Fruit fly (Drosophila melanogaster) whole organism, prepupa: ENCODE measurements around the gene rk.

ENCODE experiments used
- Blimp-1 ChIP-seq: fragments of 200-800 bp; sonication (Bioruptor generic); optimal IDR thresholded peaks from 3 replicates; lab custom pipeline; 2017; ENCODE audit warnings: missing biosample characterization, missing genetic modification characterization, mild to moderate bottlenecking, moderate library complexity, missing genetic modification reagents
- CG10669 ChIP-seq: fragments of 200-800 bp; sonication (Bioruptor generic); optimal IDR thresholded peaks from 3 replicates; lab custom pipeline; 2018; ENCODE audit warnings: missing biosample characterization, mild to moderate bottlenecking, missing genetic modification characterization, moderate library complexity
- CG11762 ChIP-seq: fragments of 200-800 bp; sonication (Bioruptor generic); optimal IDR thresholded peaks from 3 replicates; lab custom pipeline; 2016; ENCODE audit warnings: missing biosample characterization, missing genetic modification characterization; ENCODE audit not compliant: insufficient read depth
- CG11902 ChIP-seq: fragments of 200-800 bp; sonication (Bioruptor generic); optimal IDR thresholded peaks from 3 replicates; lab custom pipeline; 2016; ENCODE audit warnings: missing biosample characterization, missing genetic modification characterization
- CG15336 ChIP-seq: fragments of 200-800 bp; sonication (Bioruptor generic); IDR thresholded peaks from 2 replicates; pipeline ENCODE4 v1.3.6; 2022; ENCODE audit warnings: missing biosample characterization, missing genetic modification characterization
- CG1621 ChIP-seq: fragments of 200-800 bp; sonication (Bioruptor generic); optimal IDR thresholded peaks from 3 replicates; lab custom pipeline; 2018; ENCODE audit warnings: missing biosample characterization, mild to moderate bottlenecking, missing genetic modification characterization
- CG16779 ChIP-seq: fragments of 200-800 bp; sonication (Bioruptor generic); optimal IDR thresholded peaks from 3 replicates; lab custom pipeline; 2017; ENCODE audit warnings: missing biosample characterization, mild to moderate bottlenecking, missing genetic modification characterization
- CG3032 ChIP-seq: fragments of 200-800 bp; optimal IDR thresholded peaks from 2 replicates; lab custom pipeline; 2019; ENCODE audit warnings: missing biosample characterization, mild to moderate bottlenecking, missing genetic modification characterization, moderate library complexity
- CG31627 ChIP-seq: fragments of 200-800 bp; sonication (Bioruptor generic); optimal IDR thresholded peaks from 3 replicates; lab custom pipeline; 2016; ENCODE audit warnings: missing biosample characterization, missing genetic modification characterization
- CG32006 ChIP-seq: fragments of 200-800 bp; sonication (Bioruptor generic); optimal IDR thresholded peaks from 3 replicates; lab custom pipeline; 2017; ENCODE audit warnings: missing biosample characterization, mild to moderate bottlenecking, missing genetic modification characterization
- CG34406 ChIP-seq: fragments of 200-800 bp; sonication (Bioruptor generic); optimal IDR thresholded peaks from 3 replicates; lab custom pipeline; 2016; ENCODE audit warnings: missing biosample characterization, missing genetic modification characterization
- CG3919 ChIP-seq: fragments of 200-800 bp; sonication (Bioruptor generic); optimal IDR thresholded peaks from 3 replicates; lab custom pipeline; 2016; ENCODE audit warnings: missing biosample characterization, missing genetic modification characterization
- CG4318 ChIP-seq: fragments of 200-800 bp; sonication (Bioruptor generic); optimal IDR thresholded peaks from 3 replicates; lab custom pipeline; 2017; ENCODE audit warnings: missing biosample characterization, mild to moderate bottlenecking, missing genetic modification characterization
- CG6163 ChIP-seq: fragments of 200-800 bp; sonication (Bioruptor generic); IDR thresholded peaks from 3 replicates; pipeline ENCODE4 v1.3.6; 2022; ENCODE audit warnings: missing biosample characterization, missing genetic modification characterization
- CG6276 ChIP-seq: fragments of 200-800 bp; sonication (Bioruptor generic); optimal IDR thresholded peaks from 2 replicates; lab custom pipeline; 2017; ENCODE audit warnings: missing biosample characterization, mild to moderate bottlenecking, missing genetic modification characterization
- CG6808 ChIP-seq: fragments of 200-800 bp; sonication (Bioruptor generic); optimal IDR thresholded peaks from 3 replicates; lab custom pipeline; 2017; ENCODE audit warnings: missing biosample characterization, missing genetic modification characterization, mild to moderate bottlenecking, moderate library complexity, missing genetic modification reagents
- CG6854 ChIP-seq: fragments of 200-800 bp; sonication (Bioruptor generic); optimal IDR thresholded peaks from 2 replicates; lab custom pipeline; 2017; ENCODE audit warnings: missing biosample characterization, mild to moderate bottlenecking, missing genetic modification characterization
- CG7368 ChIP-seq: fragments of 200-800 bp; sonication (Bioruptor generic); optimal IDR thresholded peaks from 3 replicates; lab custom pipeline; 2016; ENCODE audit warnings: missing biosample characterization, missing genetic modification characterization
- CG8119 ChIP-seq: fragments of 200-800 bp; sonication (Bioruptor generic); IDR thresholded peaks from 3 replicates; pipeline ENCODE4 v1.3.6; 2022; ENCODE audit warnings: missing biosample characterization, missing genetic modification characterization
- CG8319 ChIP-seq: fragments of 200-800 bp; sonication (Bioruptor generic); optimal IDR thresholded peaks from 3 replicates; lab custom pipeline; 2016; ENCODE audit warnings: missing biosample characterization, missing genetic modification characterization
- CG8632 ChIP-seq: fragments of 200-800 bp; sonication (Bioruptor generic); optimal IDR thresholded peaks from 3 replicates; lab custom pipeline; 2016; ENCODE audit warnings: missing biosample characterization, missing genetic modification characterization
- CG9139 ChIP-seq: fragments of 200-800 bp; sonication (Bioruptor generic); optimal IDR thresholded peaks from 3 replicates; lab custom pipeline; 2017; ENCODE audit warnings: missing biosample characterization, mild to moderate bottlenecking, missing genetic modification characterization
- Eip78C ChIP-seq: fragments of 200-800 bp; sonication (Bioruptor generic); peaks from one replicate; lab custom pipeline; 2016; ENCODE audit warnings: missing biosample characterization, missing genetic modification characterization
- Eip93F ChIP-seq: fragments of 200-800 bp; sonication (Bioruptor generic); optimal IDR thresholded peaks from 2 replicates; lab custom pipeline; 2016; ENCODE audit warnings: missing biosample characterization, mild to moderate bottlenecking, missing genetic modification characterization
- Ets96B ChIP-seq: fragments of 200-800 bp; optimal IDR thresholded peaks from 2 replicates; lab custom pipeline; 2019; ENCODE audit warnings: missing biosample characterization, mild to moderate bottlenecking, missing genetic modification characterization, moderate library complexity
- Gug ChIP-seq: fragments of 200-800 bp; sonication (Bioruptor generic); IDR thresholded peaks from 2 replicates; pipeline ENCODE4 v1.3.6; 2022; ENCODE audit warnings: missing biosample characterization, missing genetic modification characterization
- Hr38 ChIP-seq: sonication (Bioruptor generic); optimal IDR thresholded peaks from 2 replicates; lab custom pipeline; 2016; ENCODE audit warnings: missing biosample characterization, missing genetic modification characterization
- Hr39 ChIP-seq: fragments of 200-800 bp; sonication (Bioruptor generic); optimal IDR thresholded peaks from 2 replicates; lab custom pipeline; 2016; ENCODE audit warnings: missing biosample characterization, missing genetic modification characterization
- Hr4 ChIP-seq: fragments of 200-800 bp; sonication (Bioruptor generic); optimal IDR thresholded peaks from 3 replicates; lab custom pipeline; 2016; ENCODE audit warnings: missing biosample characterization, missing genetic modification characterization
- Lpt ChIP-seq: fragments of 200-800 bp; sonication (Bioruptor generic); optimal IDR thresholded peaks from 3 replicates; lab custom pipeline; 2016; ENCODE audit warnings: missing biosample characterization, missing genetic modification characterization
- Met ChIP-seq: fragments of 200-800 bp; sonication (Bioruptor generic); optimal IDR thresholded peaks from 3 replicates; lab custom pipeline; 2016; ENCODE audit warnings: missing biosample characterization, missing genetic modification characterization
- OdsH ChIP-seq: fragments of 200-800 bp; sonication (Bioruptor generic); optimal IDR thresholded peaks from 3 replicates; lab custom pipeline; 2016; ENCODE audit warnings: missing biosample characterization, missing genetic modification characterization
- Sox102F ChIP-seq: fragments of 200-800 bp; sonication (Bioruptor generic); optimal IDR thresholded peaks from 2 replicates; lab custom pipeline; 2016; ENCODE audit warnings: missing biosample characterization, mild to moderate bottlenecking, missing genetic modification characterization
- Sox15 ChIP-seq: fragments of 200-800 bp; sonication (Bioruptor generic); optimal IDR thresholded peaks from 3 replicates; lab custom pipeline; 2016; ENCODE audit warnings: missing biosample characterization, missing genetic modification characterization
- acj6 ChIP-seq: fragments of 200-800 bp; sonication (Bioruptor generic); optimal IDR thresholded peaks from 3 replicates; lab custom pipeline; 2016; ENCODE audit warnings: missing biosample characterization, missing genetic modification characterization
- cyc ChIP-seq: fragments of 200-800 bp; sonication (Bioruptor generic); optimal IDR thresholded peaks from 3 replicates; lab custom pipeline; 2016; ENCODE audit warnings: missing biosample characterization, missing genetic modification characterization
- dac ChIP-seq: fragments of 200-800 bp; sonication (Bioruptor generic); optimal IDR thresholded peaks from 2 replicates; lab custom pipeline; 2017; ENCODE audit warnings: missing biosample characterization, mild to moderate bottlenecking, missing genetic modification characterization
- dsx ChIP-seq: fragments of 200-800 bp; optimal IDR thresholded peaks from 3 replicates; lab custom pipeline; 2019; ENCODE audit warnings: missing biosample characterization, mild to moderate bottlenecking, missing genetic modification characterization, moderate library complexity; ENCODE audit not compliant: poor library complexity, severe bottlenecking
- eg ChIP-seq: fragments of 200-800 bp; sonication (Bioruptor generic); IDR thresholded peaks from 3 replicates; pipeline ENCODE4 v1.3.6; 2022; ENCODE audit warnings: missing biosample characterization, missing genetic modification characterization
- esn ChIP-seq: fragments of 200-800 bp; sonication (Bioruptor generic); optimal IDR thresholded peaks from 2 replicates; lab custom pipeline; 2016; ENCODE audit warnings: missing biosample characterization, mild to moderate bottlenecking, missing genetic modification characterization, moderate library complexity
- fd85E ChIP-seq: fragments of 200-800 bp; sonication (Bioruptor generic); optimal IDR thresholded peaks from 3 replicates; lab custom pipeline; 2016; ENCODE audit warnings: missing biosample characterization, missing genetic modification characterization
- fkh ChIP-seq: fragments of 200-800 bp; sonication (Bioruptor generic); optimal IDR thresholded peaks from 3 replicates; lab custom pipeline; 2017; ENCODE audit warnings: missing biosample characterization, mild to moderate bottlenecking, missing genetic modification characterization, moderate library complexity
- lz ChIP-seq: fragments of 200-800 bp; sonication (Bioruptor generic); optimal IDR thresholded peaks from 3 replicates; lab custom pipeline; 2016; ENCODE audit warnings: missing biosample characterization, missing genetic modification characterization
- net ChIP-seq: fragments of 200-800 bp; sonication (Bioruptor generic); optimal IDR thresholded peaks from 3 replicates; lab custom pipeline; 2016; ENCODE audit warnings: missing biosample characterization, missing genetic modification characterization
- pdm3 ChIP-seq: fragments of 200-800 bp; sonication (Bioruptor generic); optimal IDR thresholded peaks from 3 replicates; lab custom pipeline; 2016; ENCODE audit warnings: missing biosample characterization, missing genetic modification characterization
- salr ChIP-seq, 2 experiments: fragments of 200-800 bp; sonication (Bioruptor generic); optimal IDR thresholded peaks; 3 replicates each; lab custom pipeline; 2016 to 2018; ENCODE audit warnings: missing biosample characterization in 2 of 2, missing genetic modification characterization in 2 of 2, mild to moderate bottlenecking in 1 of 2
- ss ChIP-seq, 2 experiments: fragments of 200-800 bp; sonication (Bioruptor generic); optimal IDR thresholded peaks; 2 replicates in 1 of 2; 3 replicates in 1 of 2; lab custom pipeline; 2017 to 2018; ENCODE audit warnings: mild to moderate bottlenecking in 2 of 2, missing biosample characterization in 2 of 2, missing genetic modification characterization in 2 of 2, moderate library complexity in 1 of 2
- svp ChIP-seq: fragments of 200-800 bp; sonication (Bioruptor generic); peaks from one replicate; lab custom pipeline; 2016; ENCODE audit warnings: missing biosample characterization, missing genetic modification characterization
- vri ChIP-seq: fragments of 200-800 bp; sonication (Bioruptor generic); optimal IDR thresholded peaks from 3 replicates; lab custom pipeline; 2016; ENCODE audit warnings: missing biosample characterization, mild to moderate bottlenecking, missing genetic modification characterization

The rk gene

dm6 chr2L:14025485-14025933 lies 24.5 kb upstream of the rk start:
- TF ChIP-seq pdm3 (GFP tag; lab: Kevin White, UChicago) (no peak), dac (GFP tag; lab: Kevin White, UChicago) (no peak), CG10669 (GFP tag; lab: Kevin White, UChicago) (no peak), fd85E (GFP tag; lab: Kevin White, UChicago) (no peak), Gug (no peak), CG6276 (peak; percentile 63), Met (no peak), esn (GFP tag; lab: Kevin White, UChicago) (no peak), salr (GFP tag; optimal IDR thresholded peaks at IDR 0.05; lab: Kevin White, UChicago) (no peak), vri (GFP tag; lab: Kevin White, UChicago) (peak; percentile 55), CG32006 (GFP tag; lab: Kevin White, UChicago) (no peak), CG6808 (no peak), CG16779 (tag; lab: Kevin White, UChicago) (no peak), CG7368 (GFP tag; lab: Kevin White, UChicago) (no peak), Hr38 (GFP tag; lab: Kevin White, UChicago) (no peak), CG8119 (GFP tag; lab: Robert Waterston, UW) (peak; percentile 38; the same call in 1 of the 3 replicates), CG8319 (no peak), CG34406 (GFP tag; lab: Kevin White, UChicago) (no peak), Sox102F (peak; percentile 37), acj6 (no peak), dsx (GFP tag; lab: Kevin White, UChicago) (no peak), CG4318 (GFP tag; lab: Kevin White, UChicago) (no peak), OdsH (GFP tag; lab: Kevin White, UChicago) (no peak), ss (GFP tag; optimal IDR thresholded peaks at IDR 0.05; lab: Kevin White, UChicago) (no peak), CG11902 (GFP tag; lab: Kevin White, UChicago) (no peak), CG1621 (tag; lab: Kevin White, UChicago) (no peak), CG8632 (GFP tag; lab: Kevin White, UChicago) (no peak), CG3032 (tag; lab: Kevin White, UChicago) (no peak), CG11762 (GFP tag; lab: Kevin White, UChicago) (no peak), Hr4 (GFP tag; lab: Kevin White, UChicago) (no peak), cyc (GFP tag; lab: Kevin White, UChicago) (no peak), CG9139 (no peak), fkh (GFP tag; lab: Kevin White, UChicago) (no peak), net (GFP tag; lab: Kevin White, UChicago) (no peak), svp (peak; percentile 76), Hr39 (GFP tag; lab: Kevin White, UChicago) (no peak), Lpt (GFP tag; lab: Kevin White, UChicago) (no peak), Ets96B (tag; lab: Kevin White, UChicago) (no peak), eg (GFP tag; lab: Robert Waterston, UW) (no peak; the same call in 2 of the 3 replicates), CG6163 (peak; percentile 41; the same call in 1 of the 3 replicates), Blimp-1 (GFP tag; lab: Kevin White, UChicago) (no peak), CG31627 (GFP tag; lab: Kevin White, UChicago) (no peak), CG3919 (GFP tag; lab: Kevin White, UChicago) (no peak), CG6854 (no peak), Sox15 (GFP tag; lab: Kevin White, UChicago) (no peak), Eip78C (GFP tag; lab: Kevin White, UChicago) (peak; percentile 56), CG15336 (GFP tag; lab: Robert Waterston, UW) (no peak), Eip93F (GFP tag; lab: Kevin White, UChicago) (no peak), lz (GFP tag; lab: Kevin White, UChicago) (no peak)
